Fruit fly (Drosophila melanogaster) whole organism, embryonic: ENCODE results near the gene CG43249.

Source experiments
- Asciz ChIP-seq: fragments of 200-800 bp; sonication (Bioruptor generic); optimal IDR thresholded peaks from 2 replicates; lab custom pipeline; 2017; ENCODE audit warnings: missing biosample characterization, mild to moderate bottlenecking, missing genetic modification characterization, missing genetic modification reagents
- CG10979 ChIP-seq: fragments of 200-800 bp; sonication (Bioruptor generic); optimal IDR thresholded peaks from 2 replicates; lab custom pipeline; 2018; ENCODE audit warnings: missing biosample characterization, mild to moderate bottlenecking, missing genetic modification characterization, moderate library complexity
- CG11247 ChIP-seq: fragments of 200-800 bp; sonication (Bioruptor generic); IDR thresholded peaks from 2 replicates; pipeline ENCODE4 v1.3.6; 2022; ENCODE audit warnings: missing biosample characterization, missing genetic modification characterization
- CG17802 ChIP-seq: fragments of 200-800 bp; sonication (Bioruptor generic); optimal IDR thresholded peaks from 2 replicates; lab custom pipeline; 2018; ENCODE audit warnings: missing biosample characterization, mild to moderate bottlenecking, missing genetic modification characterization, moderate library complexity
- CG18619 ChIP-seq: fragments of 200-800 bp; sonication (Bioruptor generic); optimal IDR thresholded peaks from 3 replicates; lab custom pipeline; 2017; ENCODE audit warnings: missing biosample characterization, mild to moderate bottlenecking, missing genetic modification characterization
- CG18764 ChIP-seq: fragments of 200-800 bp; sonication (Bioruptor generic); optimal IDR thresholded peaks from 3 replicates; lab custom pipeline; 2016; ENCODE audit warnings: missing biosample characterization, missing genetic modification characterization
- CG2116 ChIP-seq: fragments of 200-800 bp; sonication (Bioruptor generic); optimal IDR thresholded peaks from 3 replicates; lab custom pipeline; 2018; ENCODE audit warnings: missing biosample characterization, mild to moderate bottlenecking, missing genetic modification characterization
- CG2129 ChIP-seq: fragments of 200-800 bp; sonication (Bioruptor generic); IDR thresholded peaks from 2 replicates; pipeline ENCODE4 v1.3.6; 2022; ENCODE audit warnings: missing biosample characterization, missing genetic modification characterization; ENCODE audit not compliant: partially characterized antibody
- CG31365 ChIP-seq: fragments of 200-800 bp; sonication (Bioruptor generic); optimal IDR thresholded peaks from 2 replicates; lab custom pipeline; 2018; ENCODE audit warnings: missing biosample characterization, mild to moderate bottlenecking, missing genetic modification characterization
- CG32532 ChIP-seq: fragments of 200-800 bp; sonication (Bioruptor generic); IDR thresholded peaks from 2 replicates; pipeline ENCODE4 v1.3.6; 2022; ENCODE audit warnings: missing biosample characterization, missing genetic modification characterization
- CG4707 ChIP-seq: fragments of 200-800 bp; sonication (Bioruptor generic); optimal IDR thresholded peaks from 2 replicates; lab custom pipeline; 2018; ENCODE audit warnings: missing biosample characterization, mild to moderate bottlenecking, missing genetic modification characterization, moderate library complexity
- CG6654 ChIP-seq: fragments of 200-800 bp; sonication (Bioruptor generic); optimal IDR thresholded peaks from 2 replicates; lab custom pipeline; 2017; ENCODE audit warnings: missing biosample characterization, mild to moderate bottlenecking, missing genetic modification characterization
- CG8290 ChIP-seq, 3 experiments: fragments of 200-800 bp; sonication (Bioruptor generic); optimal IDR thresholded peaks; 2 replicates each; lab custom pipeline; 2016 to 2019; ENCODE audit warnings: missing biosample characterization in 3 of 3, missing genetic modification characterization in 3 of 3, mild to moderate bottlenecking in 2 of 3, moderate library complexity in 1 of 3
- CG8944 ChIP-seq: fragments of 200-800 bp; sonication (Bioruptor generic); optimal IDR thresholded peaks from 3 replicates; lab custom pipeline; 2016; ENCODE audit warnings: missing biosample characterization, missing genetic modification characterization
- CG9727 ChIP-seq: fragments of 200-800 bp; sonication (Bioruptor generic); optimal IDR thresholded peaks from 3 replicates; lab custom pipeline; 2017; ENCODE audit warnings: missing biosample characterization, mild to moderate bottlenecking, missing genetic modification characterization
- CG9817 ChIP-seq: fragments of 200-800 bp; sonication (Bioruptor generic); optimal IDR thresholded peaks from 2 replicates; lab custom pipeline; 2018; ENCODE audit warnings: missing biosample characterization, mild to moderate bottlenecking, missing genetic modification characterization, moderate library complexity
- CTCF ChIP-seq: fragments of 200-800 bp; sonication (Bioruptor generic); optimal IDR thresholded peaks from 2 replicates; lab custom pipeline; 2017; ENCODE audit warnings: missing biosample characterization, mild to moderate bottlenecking, missing genetic modification characterization, moderate library complexity
- D ChIP-seq, 2 experiments: fragments of 200-800 bp in 1 of 2; fragments of >200 bp in 1 of 2; sonication (Bioruptor generic) in 1 of 2; optimal IDR thresholded peaks; 2 replicates in 1 of 2; 3 replicates in 1 of 2; lab custom pipeline; 2017; ENCODE audit warnings: mild to moderate bottlenecking in 1 of 2, missing biosample characterization in 1 of 2, missing genetic modification characterization in 1 of 2, missing genetic modification reagents in 1 of 2
- Deaf1 ChIP-seq: fragments of 200-800 bp; optimal IDR thresholded peaks from 3 replicates; lab custom pipeline; 2019; ENCODE audit warnings: missing biosample characterization, mild to moderate bottlenecking, missing genetic modification characterization, moderate library complexity
- Dip3 ChIP-seq: fragments of 200-800 bp; sonication (Bioruptor generic); optimal IDR thresholded peaks from 3 replicates; lab custom pipeline; 2016; ENCODE audit warnings: missing biosample characterization, missing genetic modification characterization
- Doc2 ChIP-seq: fragments of 200-800 bp; sonication (Bioruptor generic); IDR thresholded peaks from 2 replicates; pipeline ENCODE4 v1.3.6; 2022; ENCODE audit warnings: missing biosample characterization, missing genetic modification characterization
- E2f2 ChIP-seq: fragments of 200-800 bp; sonication (Bioruptor generic); IDR thresholded peaks from 2 replicates; pipeline ENCODE4 v1.3.6; 2022; ENCODE audit warnings: missing biosample characterization, missing genetic modification characterization
- Ets97D ChIP-seq: fragments of 200-800 bp; sonication (Bioruptor generic); optimal IDR thresholded peaks from 3 replicates; lab custom pipeline; 2016; ENCODE audit warnings: missing biosample characterization, missing genetic modification characterization
- GATAe ChIP-seq: fragments of 200-800 bp; sonication (Bioruptor generic); conservative IDR thresholded peaks from 2 replicates; pipeline ENCODE4 v1.3.6; 2022; ENCODE audit warnings: missing biosample characterization, missing genetic modification characterization
- H15 ChIP-seq: fragments of 200-800 bp; sonication (Bioruptor generic); IDR thresholded peaks from 3 replicates; pipeline ENCODE4 v1.3.6; 2022; ENCODE audit warnings: missing biosample characterization, missing genetic modification characterization
- Hey ChIP-seq: fragments of 200-800 bp; sonication (Bioruptor generic); optimal IDR thresholded peaks from 3 replicates; lab custom pipeline; 2018; ENCODE audit warnings: missing biosample characterization, mild to moderate bottlenecking, missing genetic modification characterization
- MBD-R2 ChIP-seq: fragments of 200-800 bp; sonication (Bioruptor generic); IDR thresholded peaks from 2 replicates; pipeline ENCODE4 v1.3.6; 2022; ENCODE audit warnings: missing biosample characterization, missing genetic modification characterization
- NC2β ChIP-seq: fragments of 200-800 bp; sonication (Bioruptor generic); optimal IDR thresholded peaks from 2 replicates; lab custom pipeline; 2016; ENCODE audit warnings: missing biosample characterization, missing genetic modification characterization
- Optix ChIP-seq: fragments of 200-800 bp; sonication (Bioruptor generic); IDR thresholded peaks from 3 replicates; pipeline ENCODE4 v1.3.6; 2022; ENCODE audit warnings: missing biosample characterization, missing genetic modification characterization
- Poxn ChIP-seq: fragments of 200-800 bp; sonication (Bioruptor generic); IDR thresholded peaks from 2 replicates; pipeline ENCODE4 v1.3.6; 2022; ENCODE audit warnings: missing biosample characterization, missing genetic modification characterization
- Ravus ChIP-seq: fragments of 200-800 bp; sonication (Bioruptor generic); IDR thresholded peaks from 2 replicates; pipeline ENCODE4 v1.3.6; 2022; ENCODE audit warnings: missing biosample characterization, missing genetic modification characterization
- Rfx ChIP-seq: fragments of 200-800 bp; sonication (Bioruptor generic); IDR thresholded peaks from 2 replicates; pipeline ENCODE4 v1.3.6; 2022; ENCODE audit warnings: missing biosample characterization, missing genetic modification characterization
- Sox102F ChIP-seq: fragments of 200-800 bp; sonication (Bioruptor generic); optimal IDR thresholded peaks from 2 replicates; lab custom pipeline; 2018; ENCODE audit warnings: missing biosample characterization, mild to moderate bottlenecking, missing genetic modification characterization, moderate library complexity
- Usf ChIP-seq: fragments of 200-800 bp; sonication (Bioruptor generic); optimal IDR thresholded peaks from 2 replicates; lab custom pipeline; 2017; ENCODE audit warnings: missing genotype, missing biosample characterization, missing genetic modification characterization
- Xbp1 ChIP-seq: fragments of 200-800 bp; sonication (Bioruptor generic); optimal IDR thresholded peaks from 3 replicates; lab custom pipeline; 2016; ENCODE audit warnings: missing biosample characterization, mild to moderate bottlenecking, missing genetic modification characterization
- abd-A ChIP-seq: fragments of 200-800 bp; sonication (Bioruptor generic); optimal IDR thresholded peaks from 3 replicates; lab custom pipeline; 2019; ENCODE audit warnings: missing biosample characterization, mild to moderate bottlenecking, missing genetic modification characterization, moderate library complexity
- cad ChIP-seq: fragments of >200 bp; optimal IDR thresholded peaks from 2 replicates; lab custom pipeline; 2017; ENCODE audit warnings: missing biosample characterization, missing genetic modification characterization
- dmrt11E ChIP-seq: fragments of 200-800 bp; sonication (Bioruptor generic); optimal IDR thresholded peaks from 3 replicates; lab custom pipeline; 2018; ENCODE audit warnings: missing biosample characterization, mild to moderate bottlenecking, missing genetic modification characterization, moderate library complexity
- her ChIP-seq: fragments of 200-800 bp; sonication (Bioruptor generic); optimal IDR thresholded peaks from 2 replicates; lab custom pipeline; 2016; ENCODE audit warnings: missing biosample characterization, missing genetic modification characterization
- ken ChIP-seq: fragments of 200-800 bp; sonication (Bioruptor generic); IDR thresholded peaks from 3 replicates; pipeline ENCODE4 v1.3.6; 2022; ENCODE audit warnings: missing biosample characterization, missing genetic modification characterization
- kni ChIP-seq: fragments of 200-800 bp; sonication (Bioruptor generic); optimal IDR thresholded peaks from 3 replicates; lab custom pipeline; 2017; ENCODE audit warnings: mild to moderate bottlenecking, missing biosample characterization, missing genetic modification reagents, missing genetic modification characterization
- lbe ChIP-seq: fragments of 200-800 bp; sonication (Bioruptor generic); optimal IDR thresholded peaks from 2 replicates; lab custom pipeline; 2016; ENCODE audit warnings: missing biosample characterization, mild to moderate bottlenecking, missing genetic modification characterization
- maf-S ChIP-seq: fragments of 200-800 bp; sonication (Bioruptor generic); optimal IDR thresholded peaks from 2 replicates; lab custom pipeline; 2016; ENCODE audit warnings: missing biosample characterization, missing genetic modification characterization
- nerfin-1 ChIP-seq: fragments of 200-800 bp; sonication (Bioruptor generic); optimal IDR thresholded peaks from 3 replicates; lab custom pipeline; 2019; ENCODE audit warnings: missing biosample characterization, mild to moderate bottlenecking, missing genetic modification characterization, moderate library complexity
- nmo ChIP-seq: fragments of 200-800 bp; sonication (Bioruptor generic); optimal IDR thresholded peaks from 2 replicates; lab custom pipeline; 2018; ENCODE audit warnings: missing biosample characterization, mild to moderate bottlenecking, missing genetic modification characterization, moderate library complexity
- oc ChIP-seq: fragments of 200-800 bp; sonication (Bioruptor generic); optimal IDR thresholded peaks from 2 replicates; lab custom pipeline; 2018; ENCODE audit warnings: missing biosample characterization, mild to moderate bottlenecking, missing genetic modification characterization, moderate library complexity
- pros ChIP-seq: fragments of 200-800 bp; sonication (Bioruptor generic); optimal IDR thresholded peaks from 3 replicates; lab custom pipeline; 2019; ENCODE audit warnings: missing biosample characterization, mild to moderate bottlenecking, missing genetic modification characterization, moderate library complexity
- ro ChIP-seq: fragments of 200-800 bp; sonication (Bioruptor generic); IDR thresholded peaks from 2 replicates; pipeline ENCODE4 v1.3.6; 2022; ENCODE audit warnings: missing biosample characterization, missing genetic modification characterization
- sens ChIP-seq: fragments of 200-800 bp; sonication (Bioruptor generic); peaks from one replicate; lab custom pipeline; 2016; ENCODE audit warnings: missing biosample characterization, missing genetic modification characterization
- yki ChIP-seq: fragments of >200 bp; optimal IDR thresholded peaks from 3 replicates; lab custom pipeline; 2018

Gene CG43249

DNA sequence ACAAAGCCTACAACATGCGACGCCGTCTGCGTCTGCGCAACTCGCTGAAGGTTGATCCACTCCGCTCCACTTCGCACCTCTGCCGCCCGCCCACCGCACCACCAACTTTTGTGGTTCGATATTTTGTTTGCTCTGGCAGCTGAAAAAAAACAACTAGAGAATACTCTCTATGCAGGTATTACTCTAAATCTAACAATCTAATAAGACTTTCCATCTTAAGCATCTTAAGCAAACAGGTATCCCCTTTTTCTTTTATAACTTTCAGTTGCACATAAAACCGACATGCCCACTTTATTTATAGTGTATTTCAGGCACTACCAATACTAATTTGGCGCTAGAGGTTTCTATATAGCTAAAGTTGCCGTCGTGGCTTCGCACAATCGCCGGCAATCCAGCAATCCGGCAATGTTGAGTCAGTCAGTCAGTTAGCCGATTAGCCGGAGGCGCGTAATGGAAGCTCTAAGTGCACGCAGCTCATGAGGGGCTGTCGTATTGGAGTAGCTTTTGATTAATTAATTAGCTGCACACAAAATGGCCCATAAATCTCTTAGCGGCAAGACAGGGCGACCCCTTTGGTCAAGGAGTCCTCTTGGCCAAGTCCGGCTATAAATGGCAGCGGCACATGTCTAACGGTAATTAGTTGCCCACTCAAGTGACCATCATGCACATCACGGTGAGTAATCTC, 24.3 kb downstream of the CG43249 start, which contains the start of gene CG13058 (continued):
- no peak for TF ChIP-seq CG10979 (tag; lab: Kevin White, UChicago)
- no peak for TF ChIP-seq CG2116 (GFP tag; lab: Kevin White, UChicago)
- TF ChIP-seq Asciz = no peak
- TF ChIP-seq CG9817 (tag; lab: Kevin White, UChicago) = peak; percentile 71
- no peak for TF ChIP-seq CG8290 (GFP tag; optimal IDR thresholded peaks at IDR 0.05; lab: Kevin White, UChicago)
- TF ChIP-seq CG8290 (tag; optimal IDR thresholded peaks at IDR 0.05; lab: Kevin White, UChicago) = peak in 1 of 2 experiments; percentile 81
- TF ChIP-seq Doc2 (GFP tag; lab: Robert Waterston, UW) = peak; percentile 15; the same call in 1 of the 2 replicates
- TF ChIP-seq CG2129 (GFP tag; lab: Robert Waterston, UW) = no peak
- TF ChIP-seq abd-A = no peak
- TF ChIP-seq CG4707 = no peak
- TF ChIP-seq kni = no peak
- TF ChIP-seq CG17802 (tag; lab: Kevin White, UChicago) = no peak
- peak; percentile 60 for TF ChIP-seq Xbp1 (GFP tag; lab: Kevin White, UChicago)
- TF ChIP-seq ro = no peak
- no peak for TF ChIP-seq CG11247 (GFP tag; lab: Robert Waterston, UW)
- TF ChIP-seq MBD-R2 (GFP tag; lab: Robert Waterston, UW) = peak; percentile 48
- no peak; the same call in 1 of the 2 replicates for TF ChIP-seq Ravus (GFP tag; lab: Robert Waterston, UW)
- TF ChIP-seq CG18619 (GFP tag; lab: Kevin White, UChicago) = peak; percentile 61
- TF ChIP-seq Usf (GFP tag; lab: Kevin White, UChicago) = peak; percentile 12
- TF ChIP-seq GATAe = no peak
- peak; percentile 40 for TF ChIP-seq sens (GFP tag; lab: Kevin White, UChicago)
- no peak for TF ChIP-seq CG6654
- TF ChIP-seq dmrt11E (tag; lab: Kevin White, UChicago) = no peak
- TF ChIP-seq her (GFP tag; lab: Kevin White, UChicago) = peak; percentile 2
- TF ChIP-seq Dip3 (GFP tag; lab: Kevin White, UChicago) = peak; percentile 65
- peak; percentile 56 for TF ChIP-seq E2f2 (GFP tag; lab: Robert Waterston, UW)
- 0 out of 2 replicates have a peak, but pooled peaks have one; percentile 31 for TF ChIP-seq Rfx (GFP tag; lab: Robert Waterston, UW)
- no peak for TF ChIP-seq CG31365 (tag; lab: Kevin White, UChicago)
- peak; percentile 30 for TF ChIP-seq nmo (GFP tag; lab: Kevin White, UChicago)
- no peak for TF ChIP-seq CG32532 (GFP tag; lab: Robert Waterston, UW)
- no peak for TF ChIP-seq CTCF
- TF ChIP-seq CG8944 (GFP tag; lab: Kevin White, UChicago) = peak; percentile 36
- TF ChIP-seq NC2β = no peak
- TF ChIP-seq ken (GFP tag; lab: Robert Waterston, UW) = 0 out of 3 replicates have a peak, but pooled peaks have one; percentile 36
- no peak for TF ChIP-seq Ets97D (GFP tag; lab: Kevin White, UChicago)
- TF ChIP-seq CG18764 (GFP tag; lab: Kevin White, UChicago) = peak; percentile 27
- TF ChIP-seq CG9727 (GFP tag; lab: Kevin White, UChicago) = peak; percentile 38
- peak; percentile 55; the same call in 1 of the 3 replicates for TF ChIP-seq Optix (GFP tag; lab: Robert Waterston, UW)
- TF ChIP-seq maf-S = peak; percentile 16
- peak; percentile 75 for TF ChIP-seq Sox102F (GFP tag; lab: Kevin White, UChicago)
- no peak for TF ChIP-seq H15
- no peak for TF ChIP-seq oc (tag; lab: Kevin White, UChicago)
- TF ChIP-seq lbe (GFP tag; lab: Kevin White, UChicago) = no peak
- TF ChIP-seq cad (GFP tag; lab: Kevin White, UChicago) = no peak
- TF ChIP-seq D (optimal IDR thresholded peaks at IDR 0.05; lab: Kevin White, UChicago) = no peak
- no peak for TF ChIP-seq D (GFP tag; optimal IDR thresholded peaks at IDR 0.05; lab: Kevin White, UChicago)
- TF ChIP-seq nerfin-1 (tag; lab: Kevin White, UChicago) = no peak
- no peak for TF ChIP-seq yki
- no peak for TF ChIP-seq Deaf1
- no peak for TF ChIP-seq Poxn
- TF ChIP-seq pros (GFP tag; lab: Kevin White, UChicago) = no peak
- no peak for TF ChIP-seq Hey (tag; lab: Kevin White, UChicago)
